Worm (Caenorhabditis elegans): Measurements from ENCODE around the gene arr-1.

Gene arr-1

ce11 chrX:936013-936412 is 14.6 kb upstream of the arr-1 start:
- TF ChIP-seq nhr-23 (tag; optimal IDR thresholded peaks at IDR 0.05) (no peak), snpc-4 (tag; optimal IDR thresholded peaks at IDR 0.05) (peak; percentile 47)

ce11 chrX:938269-938883 is 12.2 kb upstream of the arr-1 start, which contains the start of gene F53H8.3:
TSS of gene F53H8.3 (plus strand) at chrX:938543.
- TF ChIP-seq skn-1 (tag; optimal IDR thresholded peaks at IDR 0.05) (no peak), hmg-11 (tag; optimal IDR thresholded peaks at IDR 0.05) (no peak), elt-2 (tag; optimal IDR thresholded peaks at IDR 0.05) (peak; percentile 92), elt-3 (tag; optimal IDR thresholded peaks at IDR 0.05) (no peak), pha-4 (tag; optimal IDR thresholded peaks at IDR 0.05) (peak; percentile 27), nfya-1 (tag; optimal IDR thresholded peaks at IDR 0.05; ENCODE audit: insufficient read depth) (no peak), tbx-2 (tag; optimal IDR thresholded peaks at IDR 0.05) (no peak)

DNA sequence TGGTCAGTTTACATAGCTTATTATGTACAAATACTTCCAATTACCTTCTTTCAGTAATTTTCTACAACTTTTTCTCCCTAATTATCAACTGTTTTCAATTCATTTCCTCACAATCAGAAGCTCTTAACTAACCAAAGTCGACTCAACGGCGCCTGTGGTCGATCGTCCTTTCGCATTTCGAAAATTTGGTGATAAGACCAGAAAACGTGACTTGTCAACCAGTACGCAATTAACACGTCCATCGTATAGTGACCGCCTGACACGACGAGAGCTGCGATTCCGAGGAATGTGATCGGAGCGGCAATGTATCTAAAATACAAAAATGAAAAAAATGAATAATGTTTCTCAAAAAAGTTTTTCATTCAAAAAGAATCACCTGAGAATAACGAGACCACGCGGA is 4.9 kb upstream of the arr-1 start:
- TF ChIP-seq lin-39 (tag; optimal IDR thresholded peaks at IDR 0.05) (no peak), nhr-67 (tag; optimal IDR thresholded peaks at IDR 0.05) (no peak), snpc-4 (tag; optimal IDR thresholded peaks at IDR 0.05) (no peak), lsy-12 (tag; optimal IDR thresholded peaks at IDR 0.05) (no peak), hmg-11 (tag; optimal IDR thresholded peaks at IDR 0.05) (no peak), pha-4 (tag; optimal IDR thresholded peaks at IDR 0.05) (peak; percentile 31), nhr-25 (tag; optimal IDR thresholded peaks at IDR 0.05) (no peak), tbx-2 (tag; optimal IDR thresholded peaks at IDR 0.05) (no peak), elt-2 (tag; optimal IDR thresholded peaks at IDR 0.05) (peak; percentile 80), lin-15B (tag; optimal IDR thresholded peaks at IDR 0.05) (no peak), unc-39 (tag; optimal IDR thresholded peaks at IDR 0.05) (no peak), jun-1 (tag; optimal IDR thresholded peaks at IDR 0.05) (no peak), nfya-1 (tag; optimal IDR thresholded peaks at IDR 0.05; ENCODE audit: insufficient read depth) (peak; percentile 80), pqm-1 (tag; optimal IDR thresholded peaks at IDR 0.05) (peak; percentile 59), ZK546.5 (tag; optimal IDR thresholded peaks at IDR 0.05) (no peak), fkh-2 (tag; optimal IDR thresholded peaks at IDR 0.05) (no peak), R02D3.7 (tag; optimal IDR thresholded peaks at IDR 0.05) (no peak), nhr-43 (tag; optimal IDR thresholded peaks at IDR 0.05; ENCODE audit: poor library complexity, severe bottlenecking) (no peak)

- TF ChIP-seq nhr-67 (tag; optimal IDR thresholded peaks at IDR 0.05) (no peak), nhr-43 (tag; optimal IDR thresholded peaks at IDR 0.05; ENCODE audit: poor library complexity, severe bottlenecking) (no peak), aly-2 (tag; optimal IDR thresholded peaks at IDR 0.05) (no peak), nhr-12 (tag; optimal IDR thresholded peaks at IDR 0.05) (no peak), sea-2 (GFP tag; optimal IDR thresholded peaks at IDR 0.05) (no peak), fkh-2 (tag; optimal IDR thresholded peaks at IDR 0.05) (no peak)
Observed at ce11 chrX:947885-948284, 2.7 kb upstream of the arr-1 start.

DNA sequence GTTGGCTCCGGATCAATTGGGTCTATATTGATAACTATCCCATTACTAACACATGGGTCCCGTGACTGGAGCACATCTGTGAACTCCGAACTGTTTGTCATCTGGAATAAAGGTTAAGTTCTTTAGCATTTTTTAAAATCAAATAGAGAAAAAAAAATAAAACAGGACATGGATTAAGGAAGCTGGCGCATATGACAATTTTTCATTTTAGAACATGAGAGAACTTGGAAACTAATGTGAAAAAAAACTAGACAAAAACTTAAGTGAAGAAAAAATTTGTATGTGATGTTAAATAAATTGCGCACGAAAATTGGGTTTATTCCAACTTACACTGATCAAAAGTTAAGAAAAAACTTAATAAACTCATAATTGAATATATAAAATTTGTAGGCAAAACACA is 1.8 kb upstream of the arr-1 start, which contains the start of gene sms-2:
Gene sms-2, minus strand, starts transcription at position 101 of the 400 bp plus-strand sequence.
- no peak for TF ChIP-seq ama-1 (optimal IDR thresholded peaks at IDR 0.05)
- TF ChIP-seq ceh-28 (tag; optimal IDR thresholded peaks at IDR 0.05) = no peak
- TF ChIP-seq fkh-2 (tag; optimal IDR thresholded peaks at IDR 0.05) = no peak
- no peak for TF ChIP-seq nhr-23 (tag; optimal IDR thresholded peaks at IDR 0.05)
- TF ChIP-seq unc-39 (tag; optimal IDR thresholded peaks at IDR 0.05) = no peak
- no peak for TF ChIP-seq lin-15B (tag; optimal IDR thresholded peaks at IDR 0.05)

- TF ChIP-seq ceh-16 (tag; optimal IDR thresholded peaks at IDR 0.05) = no peak
- no peak for TF ChIP-seq nhr-76 (tag; optimal IDR thresholded peaks at IDR 0.05)
- peak; percentile 80 for TF ChIP-seq R02D3.7 (tag; optimal IDR thresholded peaks at IDR 0.05)
- TF ChIP-seq tbx-2 (tag; optimal IDR thresholded peaks at IDR 0.05) = peak; percentile 84
- peak; percentile 81 for TF ChIP-seq nhr-25 (tag; optimal IDR thresholded peaks at IDR 0.05)
- peak; percentile 92 for TF ChIP-seq nhr-23 (tag; optimal IDR thresholded peaks at IDR 0.05)
- peak; percentile 77 for TF ChIP-seq nhr-11 (tag; optimal IDR thresholded peaks at IDR 0.05)
- peak; percentile 85 for TF ChIP-seq snpc-4 (tag; optimal IDR thresholded peaks at IDR 0.05)
- TF ChIP-seq fkh-10 (GFP tag; optimal IDR thresholded peaks at IDR 0.05) = peak; percentile 93
- peak; percentile 71 for TF ChIP-seq sea-2 (GFP tag; optimal IDR thresholded peaks at IDR 0.05)
- TF ChIP-seq ztf-11 (tag; optimal IDR thresholded peaks at IDR 0.05) = peak; percentile 39
- no peak for TF ChIP-seq nhr-67 (tag; optimal IDR thresholded peaks at IDR 0.05)
- TF ChIP-seq mdl-1 (tag; optimal IDR thresholded peaks at IDR 0.05) = peak; percentile 60
- peak; percentile 78 for TF ChIP-seq skn-1 (tag; optimal IDR thresholded peaks at IDR 0.05)
- TF ChIP-seq lin-39 (tag; optimal IDR thresholded peaks at IDR 0.05) = peak; percentile 97
- TF ChIP-seq zag-1 (tag; optimal IDR thresholded peaks at IDR 0.05) = peak; percentile 79
- peak; percentile 54 for TF ChIP-seq elt-1 (tag; optimal IDR thresholded peaks at IDR 0.05)
- no peak for TF ChIP-seq nhr-28 (tag; optimal IDR thresholded peaks at IDR 0.05)
- no peak for TF ChIP-seq nhr-77 (tag; optimal IDR thresholded peaks at IDR 0.05)
- peak; percentile 100 for TF ChIP-seq hmg-11 (tag; optimal IDR thresholded peaks at IDR 0.05)
- peak; percentile 91 for TF ChIP-seq nfya-1 (tag; optimal IDR thresholded peaks at IDR 0.05; ENCODE audit: insufficient read depth)
- TF ChIP-seq elt-2 (tag; optimal IDR thresholded peaks at IDR 0.05) = peak; percentile 43
- peak; percentile 82 for TF ChIP-seq lsy-12 (tag; optimal IDR thresholded peaks at IDR 0.05)
- peak; percentile 8 for TF ChIP-seq unc-39 (tag; optimal IDR thresholded peaks at IDR 0.05)
- no peak for TF ChIP-seq nhr-237 (tag; optimal IDR thresholded peaks at IDR 0.05)
- no peak for TF ChIP-seq nhr-12 (tag; optimal IDR thresholded peaks at IDR 0.05)
- TF ChIP-seq elt-3 (tag; optimal IDR thresholded peaks at IDR 0.05) = no peak
- TF ChIP-seq nhr-43 (tag; optimal IDR thresholded peaks at IDR 0.05; ENCODE audit: poor library complexity, severe bottlenecking) = peak; percentile 78
- TF ChIP-seq fos-1 (tag; optimal IDR thresholded peaks at IDR 0.05) = peak; percentile 10
- TF ChIP-seq ceh-28 (tag; optimal IDR thresholded peaks at IDR 0.05) = peak; percentile 83
- peak; percentile 70 for TF ChIP-seq fkh-2 (tag; optimal IDR thresholded peaks at IDR 0.05)
Observed at ce11 chrX:949466-949865, 1.1 kb upstream of the arr-1 start.
